Worm (Caenorhabditis elegans): ENCODE results near the gene F19B10.4.

DNA sequence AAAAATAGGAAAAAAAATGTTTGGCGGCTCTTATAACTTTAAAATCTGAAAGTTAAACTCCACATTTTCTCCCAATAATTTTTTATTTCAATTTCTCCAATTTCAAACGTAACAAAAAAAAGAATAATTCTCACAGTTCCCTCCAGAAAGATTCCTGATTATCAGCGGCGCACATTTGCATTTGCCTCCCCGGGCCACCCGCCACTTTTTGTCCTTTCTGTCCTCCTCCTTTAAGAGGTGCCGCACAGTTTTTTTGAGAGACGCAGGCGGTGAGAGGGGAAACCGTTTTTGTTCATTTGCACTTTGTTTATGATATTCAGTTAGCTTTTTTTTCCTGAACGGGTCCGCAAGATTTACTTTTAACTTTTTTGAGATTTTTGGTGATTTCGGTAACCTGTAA lies 39.0 kb upstream of the F19B10.4 start:
- TF ChIP-seq blmp-1 (tag; optimal IDR thresholded peaks at IDR 0.05), result no peak
- TF ChIP-seq ces-1 (GFP tag; optimal IDR thresholded peaks at IDR 0.05), result no peak
- no peak for TF ChIP-seq elt-1 (tag; optimal IDR thresholded peaks at IDR 0.05; ENCODE audit: borderline replicate concordance, insufficient read depth)

Measured in whole organism, mixed stage, embryonic.